Fruit fly (Drosophila melanogaster) whole organism, pupa: ENCODE data around the gene Ubc84D.

ENCODE experiments used
- CG10348 ChIP-seq: fragments of 200-800 bp; sonication (Bioruptor generic); IDR thresholded peaks from 2 replicates; pipeline ENCODE4 v1.3.6; 2022; ENCODE audit warnings: missing biosample characterization, missing genetic modification characterization
- CG12605 ChIP-seq: fragments of 200-800 bp; sonication (Bioruptor generic); IDR thresholded peaks from 2 replicates; pipeline ENCODE4 v1.3.6; 2022; ENCODE audit warnings: missing biosample characterization, missing genetic modification characterization
- CG13204 ChIP-seq: fragments of 200-800 bp; sonication (Bioruptor generic); optimal IDR thresholded peaks from 2 replicates; lab custom pipeline; 2018; ENCODE audit warnings: missing biosample characterization, mild to moderate bottlenecking, missing genetic modification characterization, moderate library complexity
- CG17806 ChIP-seq: fragments of 200-800 bp; sonication (Bioruptor generic); optimal IDR thresholded peaks from 2 replicates; lab custom pipeline; 2018; ENCODE audit warnings: missing biosample characterization, mild to moderate bottlenecking, missing genetic modification characterization, moderate library complexity
- CG32121 ChIP-seq: fragments of 200-800 bp; sonication (Bioruptor generic); IDR thresholded peaks from 2 replicates; pipeline ENCODE4 v1.3.6; 2022; ENCODE audit warnings: missing biosample characterization, missing genetic modification characterization
- CG34367 ChIP-seq: fragments of 200-800 bp; sonication (Bioruptor generic); optimal IDR thresholded peaks from 2 replicates; lab custom pipeline; 2018; ENCODE audit warnings: missing biosample characterization, mild to moderate bottlenecking, missing genetic modification characterization
- CG4496 ChIP-seq: fragments of 200-800 bp; sonication (Bioruptor generic); IDR thresholded peaks from 3 replicates; pipeline ENCODE4 v1.3.6; 2022; ENCODE audit warnings: missing biosample characterization, missing genetic modification characterization
- D1 ChIP-seq: fragments of 200-800 bp; sonication (Bioruptor generic); optimal IDR thresholded peaks from 2 replicates; lab custom pipeline; 2018; ENCODE audit warnings: missing biosample characterization, mild to moderate bottlenecking, missing genetic modification characterization, moderate library complexity
- EcR ChIP-seq: fragments of 200-800 bp; sonication (Bioruptor generic); optimal IDR thresholded peaks from 3 replicates; lab custom pipeline; 2019; ENCODE audit warnings: missing biosample characterization, missing genetic modification characterization, mild to moderate bottlenecking, moderate library complexity, missing genetic modification reagents
- Pif1A ChIP-seq: fragments of 200-800 bp; sonication (Bioruptor generic); optimal IDR thresholded peaks from 3 replicates; lab custom pipeline; 2016; ENCODE audit warnings: missing biosample characterization, missing genetic modification characterization
- Pif1B ChIP-seq: fragments of 200-800 bp; sonication (Bioruptor generic); optimal IDR thresholded peaks from 3 replicates; lab custom pipeline; 2016; ENCODE audit warnings: missing biosample characterization, missing genetic modification characterization
- Snoo ChIP-seq: fragments of 200-800 bp; sonication (Bioruptor generic); optimal IDR thresholded peaks from 3 replicates; lab custom pipeline; 2017; ENCODE audit warnings: missing biosample characterization, mild to moderate bottlenecking, missing genetic modification characterization, inconsistent platforms
- gl ChIP-seq: fragments of 200-800 bp; sonication (Bioruptor generic); optimal IDR thresholded peaks from 2 replicates; lab custom pipeline; 2018; ENCODE audit warnings: missing biosample characterization, mild to moderate bottlenecking, missing genetic modification characterization

DNA sequence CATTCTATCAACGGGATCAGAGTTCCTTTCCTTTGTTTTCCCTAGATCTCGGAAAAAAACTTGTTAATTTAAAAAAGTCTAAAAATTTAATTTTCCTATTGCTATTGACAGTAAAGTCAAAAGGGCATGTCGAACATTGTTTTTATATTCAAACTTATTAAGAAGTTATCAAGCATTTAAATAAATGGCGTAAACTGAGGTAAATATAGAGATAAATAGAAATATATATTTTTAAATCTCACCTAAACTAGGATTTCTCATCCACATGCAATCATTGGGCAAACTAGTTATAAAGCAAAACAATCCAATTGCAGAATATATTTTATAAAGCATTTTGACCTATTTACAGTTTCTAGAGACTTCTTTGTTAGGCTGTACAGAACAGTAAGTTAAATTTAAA is at the start of gene Ubc84D:
- TF ChIP-seq D1 = no peak
- no peak for TF ChIP-seq EcR (GFP tag; lab: Kevin White, UChicago)
- TF ChIP-seq Snoo (tag; lab: Kevin White, UChicago) = no peak
- no peak for TF ChIP-seq CG13204 (GFP tag; lab: Kevin White, UChicago)
- no peak for TF ChIP-seq CG32121 (GFP tag; lab: Robert Waterston, UW)
- no peak for TF ChIP-seq CG34367 (tag; lab: Kevin White, UChicago)
- no peak for TF ChIP-seq CG4496 (GFP tag; lab: Robert Waterston, UW)
- no peak for TF ChIP-seq CG10348
- TF ChIP-seq Pif1B = no peak
- no peak for TF ChIP-seq CG17806
- no peak for TF ChIP-seq gl (tag; lab: Kevin White, UChicago)
- TF ChIP-seq CG12605 (GFP tag; lab: Robert Waterston, UW) = no peak
- no peak for TF ChIP-seq Pif1A
